Fruit fly (Drosophila melanogaster) whole organism, embryonic: ENCODE results near the gene euc.

ENCODE experiments used
- Bgb ChIP-seq: fragments of 200-800 bp; sonication (Bioruptor generic); IDR thresholded peaks from 2 replicates; pipeline ENCODE4 v1.3.6; 2022; ENCODE audit warnings: missing biosample characterization, missing genetic modification characterization; ENCODE audit not compliant: partially characterized antibody
- CG10321 ChIP-seq: fragments of 200-800 bp; sonication (Bioruptor generic); IDR thresholded peaks from 2 replicates; pipeline ENCODE4 v1.3.6; 2022; ENCODE audit warnings: missing biosample characterization, missing genetic modification characterization
- CG10462 ChIP-seq: fragments of 200-800 bp; sonication (Bioruptor generic); optimal IDR thresholded peaks from 2 replicates; lab custom pipeline; 2016; ENCODE audit warnings: missing biosample characterization, missing genetic modification characterization
- CG10654 ChIP-seq: fragments of 200-800 bp; sonication (Bioruptor generic); optimal IDR thresholded peaks from 2 replicates; lab custom pipeline; 2016; ENCODE audit warnings: missing biosample characterization, missing genetic modification characterization
- CG11247 ChIP-seq: fragments of 200-800 bp; sonication (Bioruptor generic); IDR thresholded peaks from 2 replicates; pipeline ENCODE4 v1.3.6; 2022; ENCODE audit warnings: missing biosample characterization, missing genetic modification characterization
- CG11456 ChIP-seq: fragments of 200-800 bp; sonication (Bioruptor generic); IDR thresholded peaks from 3 replicates; pipeline ENCODE4 v1.3.6; 2022; ENCODE audit warnings: missing biosample characterization, missing genetic modification characterization
- CG11696 ChIP-seq: fragments of 200-800 bp; sonication (Bioruptor generic); IDR thresholded peaks from 2 replicates; pipeline ENCODE4 v1.3.6; 2022; ENCODE audit warnings: missing biosample characterization, missing genetic modification characterization
- CG1233 ChIP-seq: fragments of 200-800 bp; sonication (Bioruptor generic); optimal IDR thresholded peaks from 4 replicates; lab custom pipeline; 2018; ENCODE audit warnings: missing biosample characterization, mild to moderate bottlenecking, missing genetic modification characterization
- CG12744 ChIP-seq: fragments of 200-800 bp; sonication (Bioruptor generic); optimal IDR thresholded peaks from 2 replicates; lab custom pipeline; 2016; ENCODE audit warnings: missing biosample characterization, missing genetic modification characterization
- CG13287 ChIP-seq: fragments of 200-800 bp; sonication (Bioruptor generic); IDR thresholded peaks from 2 replicates; pipeline ENCODE4 v1.3.6; 2022; ENCODE audit warnings: missing biosample characterization, missing genetic modification characterization; ENCODE audit not compliant: partially characterized antibody
- CG15601 ChIP-seq: fragments of 200-800 bp; sonication (Bioruptor generic); optimal IDR thresholded peaks from 3 replicates; lab custom pipeline; 2019; ENCODE audit warnings: missing biosample characterization, mild to moderate bottlenecking, missing genetic modification characterization, moderate library complexity
- CG15696 ChIP-seq: fragments of 200-800 bp; sonication (Bioruptor generic); optimal IDR thresholded peaks from 2 replicates; lab custom pipeline; 2019; ENCODE audit warnings: missing biosample characterization, mild to moderate bottlenecking, missing genetic modification characterization, moderate library complexity
- CG17186 ChIP-seq: fragments of 200-800 bp; sonication (Bioruptor generic); optimal IDR thresholded peaks from 3 replicates; lab custom pipeline; 2017; ENCODE audit warnings: missing biosample characterization, missing genetic modification reagents, missing genetic modification characterization
- CG18619 ChIP-seq: fragments of 200-800 bp; sonication (Bioruptor generic); optimal IDR thresholded peaks from 3 replicates; lab custom pipeline; 2017; ENCODE audit warnings: missing biosample characterization, mild to moderate bottlenecking, missing genetic modification characterization
- CG2116 ChIP-seq: fragments of 200-800 bp; sonication (Bioruptor generic); optimal IDR thresholded peaks from 3 replicates; lab custom pipeline; 2018; ENCODE audit warnings: missing biosample characterization, mild to moderate bottlenecking, missing genetic modification characterization
- CG2889 ChIP-seq: fragments of 200-800 bp; sonication (Bioruptor generic); IDR thresholded peaks from 3 replicates; pipeline ENCODE4 v1.3.6; 2022; ENCODE audit warnings: missing biosample characterization, missing genetic modification characterization
- CG3726 ChIP-seq: fragments of 200-800 bp; sonication (Bioruptor generic); IDR thresholded peaks from 3 replicates; pipeline ENCODE4, ENCODE4 v1.3.6; 2022; ENCODE audit warnings: missing biosample characterization, missing genetic modification characterization
- CG4328 ChIP-seq: fragments of 200-800 bp; sonication (Bioruptor generic); optimal IDR thresholded peaks from 3 replicates; lab custom pipeline; 2017; ENCODE audit warnings: missing biosample characterization, missing genetic modification reagents, missing genetic modification characterization
- CG6854 ChIP-seq: fragments of 200-800 bp; sonication (Bioruptor generic); optimal IDR thresholded peaks from 3 replicates; lab custom pipeline; 2017; ENCODE audit warnings: missing biosample characterization, mild to moderate bottlenecking, missing genetic modification characterization
- CG9609 ChIP-seq: fragments of 200-800 bp; sonication (Bioruptor generic); optimal IDR thresholded peaks from 3 replicates; lab custom pipeline; 2016; ENCODE audit warnings: missing biosample characterization, missing genetic modification characterization
- Camta ChIP-seq: fragments of 200-800 bp; sonication (Bioruptor generic); optimal IDR thresholded peaks from 2 replicates; lab custom pipeline; 2016; ENCODE audit warnings: missing biosample characterization, missing genetic modification characterization
- Fer1 ChIP-seq: fragments of 200-800 bp; sonication (Bioruptor generic); optimal IDR thresholded peaks from 2 replicates; lab custom pipeline; 2017; ENCODE audit warnings: missing biosample characterization, mild to moderate bottlenecking, missing genetic modification characterization
- Gsc ChIP-seq: fragments of 200-800 bp; sonication (Bioruptor generic); IDR thresholded peaks from 2 replicates; pipeline ENCODE4 v1.3.6; 2022; ENCODE audit warnings: missing biosample characterization, missing genetic modification characterization
- Hr39 ChIP-seq: fragments of >200 bp; optimal IDR thresholded peaks from 2 replicates; lab custom pipeline; 2017
- Lim3 ChIP-seq: fragments of 200-800 bp; sonication (Bioruptor generic); IDR thresholded peaks from 2 replicates; pipeline ENCODE4 v1.3.6; 2022; ENCODE audit warnings: missing biosample characterization, missing genetic modification characterization
- Ravus ChIP-seq: fragments of 200-800 bp; sonication (Bioruptor generic); IDR thresholded peaks from 2 replicates; pipeline ENCODE4 v1.3.6; 2022; ENCODE audit warnings: missing biosample characterization, missing genetic modification characterization
- Sin3A ChIP-seq: fragments of >200 bp; optimal IDR thresholded peaks from 2 replicates; lab custom pipeline; 2018
- TFAM ChIP-seq: fragments of 200-800 bp; sonication (Bioruptor generic); optimal IDR thresholded peaks from 2 replicates; lab custom pipeline; 2017; ENCODE audit warnings: missing biosample characterization, missing genetic modification characterization, inconsistent platforms
- YL-1 ChIP-seq: fragments of 200-800 bp; sonication (Bioruptor generic); optimal IDR thresholded peaks from 3 replicates; lab custom pipeline; 2017; ENCODE audit warnings: missing biosample characterization, mild to moderate bottlenecking, missing genetic modification characterization
- al ChIP-seq: fragments of 200-800 bp; sonication (Bioruptor generic); IDR thresholded peaks from 2 replicates; pipeline ENCODE4 v1.3.6; 2022; ENCODE audit warnings: missing biosample characterization, missing genetic modification characterization
- aop ChIP-seq: fragments of 200-800 bp; sonication (Bioruptor generic); IDR thresholded peaks from 2 replicates; pipeline ENCODE4 v1.3.6; 2022; ENCODE audit warnings: missing biosample characterization, missing genetic modification characterization
- bab2 ChIP-seq: fragments of 200-800 bp; sonication (Bioruptor generic); optimal IDR thresholded peaks from 2 replicates; lab custom pipeline; 2016; ENCODE audit warnings: missing biosample characterization, missing genetic modification characterization
- bowl ChIP-seq: fragments of 200-800 bp; sonication (Bioruptor generic); IDR thresholded peaks from 2 replicates; pipeline ENCODE4 v1.3.6; 2022; ENCODE audit warnings: missing biosample characterization, missing genetic modification characterization
- croc ChIP-seq: fragments of 200-800 bp; sonication (Bioruptor generic); conservative IDR thresholded peaks from 3 replicates; pipeline ENCODE4 v1.3.6; 2022; ENCODE audit warnings: missing biosample characterization, missing genetic modification characterization
- dpn ChIP-seq, 2 experiments: fragments of 200-800 bp; sonication (Bioruptor generic); optimal IDR thresholded peaks; 3 replicates each; lab custom pipeline; 2016; ENCODE audit warnings: missing biosample characterization in 2 of 2, missing genetic modification characterization in 2 of 2
- esg ChIP-seq: fragments of 200-800 bp; sonication (Bioruptor generic); conservative IDR thresholded peaks from 2 replicates; pipeline ENCODE4 v1.3.6; 2022; ENCODE audit warnings: missing biosample characterization, missing genetic modification characterization
- gcm ChIP-seq: fragments of 200-800 bp; sonication (Bioruptor generic); optimal IDR thresholded peaks from 2 replicates; lab custom pipeline; 2019; ENCODE audit warnings: missing biosample characterization, mild to moderate bottlenecking, missing genetic modification characterization, moderate library complexity
- grn ChIP-seq: fragments of 200-800 bp; sonication (Bioruptor generic); optimal IDR thresholded peaks from 3 replicates; lab custom pipeline; 2017; ENCODE audit warnings: missing biosample characterization, missing genetic modification characterization
- lilli ChIP-seq: fragments of 200-800 bp; sonication (Bioruptor generic); optimal IDR thresholded peaks from 3 replicates; lab custom pipeline; 2016; ENCODE audit warnings: missing biosample characterization, missing genetic modification characterization
- nerfin-1 ChIP-seq: fragments of 200-800 bp; sonication (Bioruptor generic); optimal IDR thresholded peaks from 3 replicates; lab custom pipeline; 2019; ENCODE audit warnings: missing biosample characterization, mild to moderate bottlenecking, missing genetic modification characterization, moderate library complexity
- prd ChIP-seq, 3 experiments: fragments of >200 bp in 2 of 3; fragments of 200-800 bp in 1 of 3; sonication (Bioruptor generic) in 1 of 3; optimal IDR thresholded peaks in 2 of 3; IDR thresholded peaks in 1 of 3; 2 replicates in 2 of 3; 3 replicates in 1 of 3; pipeline versions ENCODE4 v1.3.6 to Lab custom; 2017 to 2022; ENCODE audit warnings: missing biosample characterization in 1 of 3, missing genetic modification characterization in 1 of 3
- sd ChIP-seq: fragments of 200-800 bp; sonication (Bioruptor generic); optimal IDR thresholded peaks from 3 replicates; lab custom pipeline; 2018; ENCODE audit warnings: missing biosample characterization, mild to moderate bottlenecking, missing genetic modification characterization, moderate library complexity
- sens ChIP-seq: fragments of 200-800 bp; sonication (Bioruptor generic); peaks from one replicate; lab custom pipeline; 2016; ENCODE audit warnings: missing biosample characterization, missing genetic modification characterization
- so ChIP-seq: fragments of 200-800 bp; sonication (Bioruptor generic); IDR thresholded peaks from 3 replicates; pipeline ENCODE4 v1.3.6; 2022; ENCODE audit warnings: missing biosample characterization, missing genetic modification characterization
- sqz ChIP-seq: fragments of 200-800 bp; sonication (Bioruptor generic); optimal IDR thresholded peaks from 3 replicates; lab custom pipeline; 2018; ENCODE audit warnings: missing biosample characterization, mild to moderate bottlenecking, missing genetic modification characterization
- tio ChIP-seq: fragments of 200-800 bp; sonication (Bioruptor generic); optimal IDR thresholded peaks from 2 replicates; lab custom pipeline; 2017; ENCODE audit warnings: missing biosample characterization, missing genetic modification characterization, inconsistent platforms
- tup ChIP-seq: fragments of 200-800 bp; sonication (Bioruptor generic); optimal IDR thresholded peaks from 2 replicates; lab custom pipeline; 2016; ENCODE audit warnings: missing biosample characterization, mild to moderate bottlenecking, missing genetic modification characterization, moderate library complexity
- wor ChIP-seq: fragments of 200-800 bp; sonication (Bioruptor generic); IDR thresholded peaks from 2 replicates; pipeline ENCODE4 v1.3.6; 2022; ENCODE audit warnings: missing biosample characterization, missing genetic modification characterization
- yki ChIP-seq: fragments of >200 bp; optimal IDR thresholded peaks from 3 replicates; lab custom pipeline; 2018
- zen2 ChIP-seq: fragments of 200-800 bp; sonication (Bioruptor generic); IDR thresholded peaks from 3 replicates; pipeline ENCODE4 v1.3.6; 2022; ENCODE audit warnings: missing biosample characterization, missing genetic modification characterization; ENCODE audit not compliant: partially characterized antibody
- zfh2 ChIP-seq: fragments of 200-800 bp; sonication (Bioruptor generic); optimal IDR thresholded peaks from 2 replicates; lab custom pipeline; 2016; ENCODE audit warnings: missing biosample characterization, missing genetic modification characterization

Gene euc

dm6 chr3R:18983614-18984185 is 5.1 kb upstream of the euc start, which contains the start of the genes snRNP-U1-C and gukh (continued):
- TF ChIP-seq Hr39 (lab: Kevin White, UChicago), result no peak
- TF ChIP-seq tup, result peak; percentile 73
- peak; percentile 9 for TF ChIP-seq CG17186
- peak; percentile 89 for TF ChIP-seq lilli
- peak; percentile 64 for TF ChIP-seq wor
- no peak for TF ChIP-seq CG12744 (GFP tag; lab: Kevin White, UChicago)
- peak; percentile 86 for TF ChIP-seq CG2889 (GFP tag; lab: Robert Waterston, UW)
- TF ChIP-seq bab2 (GFP tag; lab: Kevin White, UChicago), result peak; percentile 45
- TF ChIP-seq CG11247 (GFP tag; lab: Robert Waterston, UW), result peak; percentile 81
- TF ChIP-seq Gsc, result no peak
- TF ChIP-seq CG6854 (GFP tag; lab: Kevin White, UChicago), result peak; percentile 18
- TF ChIP-seq CG13287 (GFP tag; lab: Robert Waterston, UW), result peak; percentile 88
- peak; percentile 47 for TF ChIP-seq Ravus
- TF ChIP-seq CG15601 (tag; lab: Kevin White, UChicago), result peak; percentile 73
- peak; percentile 69 for TF ChIP-seq gcm (GFP tag; lab: Kevin White, UChicago)
- TF ChIP-seq yki (lab: Kevin White, UChicago), result no peak
- TF ChIP-seq Camta (GFP tag; lab: Kevin White, UChicago), result no peak
- TF ChIP-seq Lim3 (GFP tag; lab: Robert Waterston, UW), result no peak
- peak; percentile 25 for TF ChIP-seq grn
- TF ChIP-seq Fer1 (GFP tag; lab: Kevin White, UChicago), result peak; percentile 80
- peak; percentile 74 for TF ChIP-seq CG18619
- TF ChIP-seq Sin3A (lab: Kevin White, UChicago), result peak; percentile 63
- TF ChIP-seq sqz (GFP tag; lab: Kevin White, UChicago), result peak; percentile 45
- peak; percentile 51 for TF ChIP-seq zfh2 (GFP tag; lab: Kevin White, UChicago)
- no peak for TF ChIP-seq prd (optimal IDR thresholded peaks at IDR 0.05; lab: Kevin White, UChicago)
- peak; percentile 89 for TF ChIP-seq prd (GFP tag; IDR thresholded peaks at IDR 0.05; lab: Robert Waterston, UW)
- TF ChIP-seq CG11456, result peak; percentile 84
- TF ChIP-seq al (GFP tag; lab: Robert Waterston, UW), result peak; percentile 82
- TF ChIP-seq CG15696 (tag; lab: Kevin White, UChicago), result peak; percentile 76
- TF ChIP-seq CG10654, result peak; percentile 69
- TF ChIP-seq CG3726 (GFP tag; lab: Robert Waterston, UW), result peak; percentile 63; the same call in 1 of the 3 replicates
- TF ChIP-seq CG10321 (GFP tag; lab: Robert Waterston, UW), result peak; percentile 25; the same call in 1 of the 2 replicates
- peak; percentile 44; the same call in 1 of the 2 replicates for TF ChIP-seq CG11696 (GFP tag; lab: Robert Waterston, UW)
- TF ChIP-seq CG9609 (GFP tag; lab: Kevin White, UChicago), result peak; percentile 19
- TF ChIP-seq zen2 (GFP tag; lab: Robert Waterston, UW), result peak; percentile 45; the same call in 1 of the 3 replicates
- peak; percentile 79 for TF ChIP-seq CG1233 (GFP tag; lab: Kevin White, UChicago)
- peak; percentile 87 for TF ChIP-seq so (GFP tag; lab: Robert Waterston, UW)
- TF ChIP-seq croc (GFP tag; lab: Robert Waterston, UW), result peak; percentile 55; the same call in 1 of the 3 replicates
- TF ChIP-seq Bgb (GFP tag; lab: Robert Waterston, UW), result peak; percentile 66
- no peak for TF ChIP-seq TFAM (GFP tag; lab: Kevin White, UChicago)
- peak; percentile 49; the same call in 1 of the 2 replicates for TF ChIP-seq bowl
- peak; percentile 58 for TF ChIP-seq aop (GFP tag; lab: Robert Waterston, UW)
- peak; percentile 59 for TF ChIP-seq nerfin-1 (tag; lab: Kevin White, UChicago)
- TF ChIP-seq CG2116 (GFP tag; lab: Kevin White, UChicago), result peak; percentile 85
- TF ChIP-seq CG4328 (GFP tag; lab: Kevin White, UChicago), result peak; percentile 62
- TF ChIP-seq sens, result peak; percentile 58
- TF ChIP-seq esg, result peak; percentile 82
- peak; percentile 66 for TF ChIP-seq sd (tag; lab: Kevin White, UChicago)
- TF ChIP-seq dpn (GFP tag; optimal IDR thresholded peaks at IDR 0.05; lab: Kevin White, UChicago), result peak; percentile 40 to 84
- TF ChIP-seq tio, result peak; percentile 74
- TF ChIP-seq CG10462 (GFP tag; lab: Kevin White, UChicago), result peak; percentile 26
- TF ChIP-seq YL-1 (GFP tag; lab: Kevin White, UChicago), result peak; percentile 90
